Worm (Caenorhabditis elegans) whole organism, L3 larva: ENCODE data around the gene srw-33.

Source experiments
- ama-1 ChIP-seq: fragments of 150-350 bp; optimal IDR thresholded peaks from 2 replicates; lab custom pipeline; 2018
- daf-12 ChIP-seq: fragments of 150-350 bp; optimal IDR thresholded peaks from 2 replicates; lab custom pipeline; 2014; ENCODE audit warnings: missing biosample characterization, missing genetic modification reagents, missing genetic modification characterization
- nhr-28 ChIP-seq: fragments of 150-350 bp; optimal IDR thresholded peaks from 2 replicates; lab custom pipeline; 2014; ENCODE audit warnings: missing biosample characterization, missing genetic modification characterization
- nhr-76 ChIP-seq: fragments of 150-350 bp; sonication (generic microtip); optimal IDR thresholded peaks from 5 replicates; lab custom pipeline; 2014; ENCODE audit warnings: missing biosample characterization, missing genetic modification characterization
- snpc-4 ChIP-seq: fragments of 150-350 bp; optimal IDR thresholded peaks from 2 replicates; lab custom pipeline; 2014; ENCODE audit warnings: missing biosample characterization, missing genetic modification characterization

ce11 chrV:15443708-15444107, 7.6 kb downstream of the srw-33 start, which contains the start of gene T26H5.10:
- TF ChIP-seq nhr-28 (tag; lab: Kevin White, UChicago) (no peak), ama-1 (lab: Kevin White, UChicago) (no peak), snpc-4 (tag; lab: Kevin White, UChicago) (no peak), nhr-76 (tag; lab: Kevin White, UChicago) (no peak), daf-12 (tag; lab: Kevin White, UChicago) (no peak)
